Worm (Caenorhabditis elegans) whole organism, L3 larva: ENCODE measurements around the gene R13H4.7.

Experiments
- R02D3.7 ChIP-seq: fragments of 150-350 bp; optimal IDR thresholded peaks from 2 replicates; lab custom pipeline; 2014; ENCODE audit warnings: missing biosample characterization, missing genetic modification characterization
- ama-1 ChIP-seq: fragments of 150-350 bp; optimal IDR thresholded peaks from 2 replicates; lab custom pipeline; 2018
- fkh-10 ChIP-seq: sonication (generic microtip); optimal IDR thresholded peaks from 2 replicates; lab custom pipeline; 2017; ENCODE audit warnings: missing biosample characterization, missing genetic modification reagents, missing genetic modification characterization
- jun-1 ChIP-seq: fragments of 150-350 bp; optimal IDR thresholded peaks from 2 replicates; lab custom pipeline; 2014; ENCODE audit warnings: missing biosample characterization, missing genetic modification reagents, missing genetic modification characterization
- nfya-1 ChIP-seq: sonication (generic microtip); optimal IDR thresholded peaks from 2 replicates; lab custom pipeline; 2017; ENCODE audit warnings: missing genetic modification characterization, mild to moderate bottlenecking, missing compliant biosample characterization, antibody characterized with exemption, moderate library complexity; ENCODE audit not compliant: insufficient read depth
- pha-4 ChIP-seq: fragments of 150-350 bp; optimal IDR thresholded peaks from 2 replicates; lab custom pipeline; 2014; ENCODE audit warnings: missing biosample characterization, missing genetic modification reagents, missing genetic modification characterization
- unc-62 ChIP-seq: fragments of 150-350 bp; sonication (generic microtip); optimal IDR thresholded peaks from 4 replicates; lab custom pipeline; 2014; ENCODE audit warnings: missing biosample characterization, missing genetic modification reagents, missing genetic modification characterization

DNA sequence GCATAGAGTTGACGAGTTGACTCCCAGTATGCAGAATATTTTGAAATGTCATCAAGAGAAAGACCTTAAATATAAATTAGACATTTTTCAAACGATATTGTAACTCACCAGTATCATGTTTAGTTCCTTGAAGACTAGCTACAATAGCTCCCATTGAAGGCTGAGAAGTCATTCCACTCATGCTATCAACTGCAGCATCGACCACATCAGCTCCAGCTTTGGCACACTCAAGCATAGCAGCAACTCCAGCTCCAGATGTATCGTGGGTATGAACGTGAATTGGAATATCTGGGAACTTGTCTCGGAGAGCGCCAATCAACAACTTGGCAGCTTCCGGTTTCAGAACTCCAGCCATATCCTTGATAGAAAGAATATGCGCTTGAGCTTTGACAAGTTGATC, 48.6 kb downstream of the R13H4.7 start:
- TF ChIP-seq ama-1 = peak; percentile 42
- TF ChIP-seq R02D3.7 (tag; lab: Kevin White, UChicago) = no peak
- no peak for TF ChIP-seq nfya-1 (tag; lab: Kevin White, UChicago)
- no peak for TF ChIP-seq pha-4 (tag; lab: Kevin White, UChicago)
- TF ChIP-seq unc-62 (GFP tag; lab: Kevin White, UChicago) = no peak
- TF ChIP-seq fkh-10 = no peak
- no peak for TF ChIP-seq jun-1 (tag; lab: Kevin White, UChicago)
